Worm (Caenorhabditis elegans): ENCODE measurements around the gene cls-1.

The cls-1 gene

ce11 chrIII:7561872-7562271 lies 53.9 kb downstream of the cls-1 start, which contains the start of gene lgc-12:
Gene lgc-12 (plus strand): TSS chrIII:7562172.
- TF ChIP-seq him-1 (tag; optimal IDR thresholded peaks at IDR 0.05): no peak
- TF ChIP-seq W03F9.2 (tag; optimal IDR thresholded peaks at IDR 0.05): no peak
- TF ChIP-seq dao-5 (tag; optimal IDR thresholded peaks at IDR 0.05): no peak

Data from whole organism, L4/young adult.